Fruit fly (Drosophila melanogaster) S2 (cell line): Measurements from ENCODE around the gene CG12268.

Source experiments
- CG8478 ChIP-seq: fragments of >200 bp; optimal IDR thresholded peaks from 2 replicates; lab custom pipeline; 2018
- CTCF ChIP-seq, 2 experiments: fragments of >200 bp; optimal IDR thresholded peaks; 2 replicates each; lab custom pipeline; 2018

- TF ChIP-seq CTCF (optimal IDR thresholded peaks at IDR 0.05; lab: Kevin White, UChicago) (no peak), CG8478 (no peak)
Observed at dm6 chr3R:23942965-23943413, 5.2 kb downstream of the CG12268 start, which contains the start of gene Gdh.
